Fruit fly (Drosophila melanogaster) whole organism, embryonic: ENCODE measurements around the gene Tango2.
A peak's percentile ranks its signal among the peaks of the same experiment; 100 is the strongest.

Experiments used
- B-H2 ChIP-seq: fragments of 200-800 bp; sonication (Bioruptor generic); optimal IDR thresholded peaks from 2 replicates; lab custom pipeline; 2018; ENCODE audit warnings: missing biosample characterization, mild to moderate bottlenecking, missing genetic modification characterization
- Bdp1 ChIP-seq: fragments of 200-800 bp; sonication (Bioruptor generic); optimal IDR thresholded peaks from 3 replicates; lab custom pipeline; 2016; ENCODE audit warnings: missing biosample characterization, missing genetic modification characterization
- Blimp-1 ChIP-seq: fragments of 200-800 bp; sonication (Bioruptor generic); optimal IDR thresholded peaks from 3 replicates; lab custom pipeline; 2018; ENCODE audit warnings: missing biosample characterization, missing genetic modification characterization, mild to moderate bottlenecking, moderate library complexity, missing genetic modification reagents
- CG10209 ChIP-seq: fragments of 200-800 bp; sonication (Bioruptor generic); optimal IDR thresholded peaks from 3 replicates; lab custom pipeline; 2017; ENCODE audit warnings: missing biosample characterization, mild to moderate bottlenecking, missing genetic modification characterization, missing genetic modification reagents
- CG10462 ChIP-seq: fragments of 200-800 bp; sonication (Bioruptor generic); optimal IDR thresholded peaks from 2 replicates; lab custom pipeline; 2016; ENCODE audit warnings: missing biosample characterization, missing genetic modification characterization
- CG10543 ChIP-seq: fragments of 200-800 bp; sonication (Bioruptor generic); optimal IDR thresholded peaks from 3 replicates; lab custom pipeline; 2017; ENCODE audit warnings: missing biosample characterization, mild to moderate bottlenecking, missing genetic modification characterization, moderate library complexity
- CG12071 ChIP-seq: fragments of 200-800 bp; sonication (Bioruptor generic); optimal IDR thresholded peaks from 3 replicates; lab custom pipeline; 2018; ENCODE audit warnings: missing biosample characterization, mild to moderate bottlenecking, missing genetic modification characterization
- CG1233 ChIP-seq: fragments of 200-800 bp; sonication (Bioruptor generic); optimal IDR thresholded peaks from 4 replicates; lab custom pipeline; 2018; ENCODE audit warnings: missing biosample characterization, mild to moderate bottlenecking, missing genetic modification characterization
- CG12391 ChIP-seq: fragments of 200-800 bp; sonication (Bioruptor generic); optimal IDR thresholded peaks from 3 replicates; lab custom pipeline; 2018; ENCODE audit warnings: missing biosample characterization, mild to moderate bottlenecking, missing genetic modification characterization, moderate library complexity
- CG14014 ChIP-seq: fragments of 200-800 bp; sonication (Bioruptor generic); IDR thresholded peaks from 2 replicates; pipeline ENCODE4 v1.3.6; 2022; ENCODE audit warnings: missing biosample characterization, missing genetic modification characterization
- CG15601 ChIP-seq: fragments of 200-800 bp; sonication (Bioruptor generic); optimal IDR thresholded peaks from 3 replicates; lab custom pipeline; 2019; ENCODE audit warnings: missing biosample characterization, mild to moderate bottlenecking, missing genetic modification characterization, moderate library complexity
- CG17802 ChIP-seq: fragments of 200-800 bp; sonication (Bioruptor generic); optimal IDR thresholded peaks from 2 replicates; lab custom pipeline; 2018; ENCODE audit warnings: missing biosample characterization, mild to moderate bottlenecking, missing genetic modification characterization, moderate library complexity
- CG2120 ChIP-seq: fragments of 200-800 bp; sonication (Bioruptor generic); optimal IDR thresholded peaks from 3 replicates; lab custom pipeline; 2016; ENCODE audit warnings: missing biosample characterization, missing genetic modification characterization
- CG4404 ChIP-seq: fragments of 200-800 bp; sonication (Bioruptor generic); IDR thresholded peaks from 2 replicates; pipeline ENCODE4 v1.3.6; 2022; ENCODE audit warnings: missing biosample characterization, missing genetic modification characterization
- CG4424 ChIP-seq: fragments of 200-800 bp; sonication (Bioruptor generic); optimal IDR thresholded peaks from 3 replicates; lab custom pipeline; 2016; ENCODE audit warnings: missing biosample characterization, missing genetic modification characterization
- CG5180 ChIP-seq: fragments of 200-800 bp; sonication (Bioruptor generic); optimal IDR thresholded peaks from 3 replicates; lab custom pipeline; 2017; ENCODE audit warnings: missing biosample characterization, missing genetic modification characterization, mild to moderate bottlenecking, moderate library complexity, missing genetic modification reagents
- CG5953 ChIP-seq: fragments of 200-800 bp; sonication (Bioruptor generic); IDR thresholded peaks from 2 replicates; pipeline ENCODE4 v1.3.6; 2022; ENCODE audit warnings: missing biosample characterization, missing genetic modification characterization
- CG6683 ChIP-seq: fragments of 200-800 bp; sonication (Bioruptor generic); optimal IDR thresholded peaks from 2 replicates; lab custom pipeline; 2017; ENCODE audit warnings: missing biosample characterization, mild to moderate bottlenecking, missing genetic modification characterization, missing genetic modification reagents
- CG7357 ChIP-seq: fragments of 200-800 bp; sonication (Bioruptor generic); IDR thresholded peaks from 3 replicates; pipeline ENCODE4 v1.3.6; 2022; ENCODE audit warnings: missing biosample characterization, missing genetic modification characterization
- CG7372 ChIP-seq: fragments of 200-800 bp; sonication (Bioruptor generic); IDR thresholded peaks from 2 replicates; pipeline ENCODE4 v1.3.6; 2022; ENCODE audit warnings: missing biosample characterization, missing genetic modification characterization
- CG7987 ChIP-seq: fragments of 200-800 bp; sonication (Bioruptor generic); optimal IDR thresholded peaks from 2 replicates; lab custom pipeline; 2018; ENCODE audit warnings: missing biosample characterization, mild to moderate bottlenecking, missing genetic modification characterization, moderate library complexity
- CG9609 ChIP-seq: fragments of 200-800 bp; sonication (Bioruptor generic); optimal IDR thresholded peaks from 3 replicates; lab custom pipeline; 2016; ENCODE audit warnings: missing biosample characterization, missing genetic modification characterization
- Drgx ChIP-seq: fragments of 200-800 bp; sonication (Bioruptor generic); IDR thresholded peaks from 2 replicates; pipeline ENCODE4 v1.3.6; 2022; ENCODE audit warnings: missing biosample characterization, missing genetic modification characterization
- E2f1 ChIP-seq: fragments of 200-800 bp; sonication (Bioruptor generic); IDR thresholded peaks from 2 replicates; pipeline ENCODE4 v1.3.6; 2022; ENCODE audit warnings: missing biosample characterization, missing genetic modification characterization
- Hmr ChIP-seq: fragments of 200-800 bp; sonication (Bioruptor generic); optimal IDR thresholded peaks from 3 replicates; lab custom pipeline; 2017; ENCODE audit warnings: mild to moderate bottlenecking, missing biosample characterization, missing genetic modification reagents, missing genetic modification characterization
- Myb ChIP-seq: fragments of 200-800 bp; sonication (Bioruptor generic); optimal IDR thresholded peaks from 2 replicates; lab custom pipeline; 2016; ENCODE audit warnings: missing biosample characterization, missing genetic modification characterization
- Nf-YB ChIP-seq: fragments of 200-800 bp; sonication (Bioruptor generic); optimal IDR thresholded peaks from 3 replicates; lab custom pipeline; 2019; ENCODE audit warnings: missing biosample characterization, mild to moderate bottlenecking, missing genetic modification characterization, moderate library complexity
- PHDP ChIP-seq: fragments of 200-800 bp; sonication (Bioruptor generic); optimal IDR thresholded peaks from 3 replicates; lab custom pipeline; 2018; ENCODE audit warnings: missing biosample characterization, mild to moderate bottlenecking, missing genetic modification characterization, moderate library complexity
- Sox102F ChIP-seq: fragments of 200-800 bp; sonication (Bioruptor generic); optimal IDR thresholded peaks from 2 replicates; lab custom pipeline; 2018; ENCODE audit warnings: missing biosample characterization, mild to moderate bottlenecking, missing genetic modification characterization, moderate library complexity
- caup ChIP-seq: fragments of 200-800 bp; sonication (Bioruptor generic); optimal IDR thresholded peaks from 3 replicates; lab custom pipeline; 2017; ENCODE audit warnings: missing biosample characterization, mild to moderate bottlenecking, missing genetic modification characterization, moderate library complexity; ENCODE audit not compliant: severe bottlenecking
- chn ChIP-seq: fragments of 200-800 bp; sonication (Bioruptor generic); optimal IDR thresholded peaks from 2 replicates; lab custom pipeline; 2016; ENCODE audit warnings: missing biosample characterization, missing genetic modification characterization
- fd64A ChIP-seq: fragments of 200-800 bp; sonication (Bioruptor generic); optimal IDR thresholded peaks from 3 replicates; lab custom pipeline; 2018; ENCODE audit warnings: missing biosample characterization, mild to moderate bottlenecking, missing genetic modification characterization
- gem ChIP-seq: fragments of 200-800 bp; sonication (Bioruptor generic); optimal IDR thresholded peaks from 2 replicates; lab custom pipeline; 2019; ENCODE audit warnings: missing biosample characterization, mild to moderate bottlenecking, missing genetic modification characterization, moderate library complexity
- hkb ChIP-seq, 2 experiments: fragments of 200-800 bp in 1 of 2; fragments of >200 bp in 1 of 2; sonication (Bioruptor generic) in 1 of 2; IDR thresholded peaks in 1 of 2; optimal IDR thresholded peaks in 1 of 2; 2 replicates each; pipeline versions ENCODE4 v1.3.6 to Lab custom; 2017 to 2022; ENCODE audit warnings: missing biosample characterization in 1 of 2, missing genetic modification characterization in 1 of 2
- hth ChIP-seq: fragments of >200 bp; optimal IDR thresholded peaks from 2 replicates; lab custom pipeline; 2017; ENCODE audit warnings: inconsistent platforms
- ind ChIP-seq: fragments of 200-800 bp; sonication (Bioruptor generic); optimal IDR thresholded peaks from 3 replicates; lab custom pipeline; 2016; ENCODE audit warnings: missing biosample characterization, missing genetic modification characterization
- kni ChIP-seq: fragments of 200-800 bp; sonication (Bioruptor generic); optimal IDR thresholded peaks from 3 replicates; lab custom pipeline; 2017; ENCODE audit warnings: mild to moderate bottlenecking, missing biosample characterization, missing genetic modification reagents, missing genetic modification characterization
- lbe ChIP-seq: fragments of 200-800 bp; sonication (Bioruptor generic); optimal IDR thresholded peaks from 2 replicates; lab custom pipeline; 2016; ENCODE audit warnings: missing biosample characterization, mild to moderate bottlenecking, missing genetic modification characterization
- lmd ChIP-seq: fragments of 200-800 bp; sonication (Bioruptor generic); IDR thresholded peaks from 2 replicates; pipeline ENCODE4 v1.3.6; 2022; ENCODE audit warnings: missing biosample characterization, missing genetic modification characterization
- odd ChIP-seq: fragments of 200-800 bp; sonication (Bioruptor generic); optimal IDR thresholded peaks from 2 replicates; lab custom pipeline; 2017; ENCODE audit warnings: missing biosample characterization, mild to moderate bottlenecking, missing genetic modification characterization
- p53 ChIP-seq: fragments of 200-800 bp; sonication (Bioruptor generic); optimal IDR thresholded peaks from 2 replicates; lab custom pipeline; 2016; ENCODE audit warnings: missing biosample characterization, missing genetic modification characterization
- pb ChIP-seq: fragments of 200-800 bp; sonication (Bioruptor generic); optimal IDR thresholded peaks from 3 replicates; lab custom pipeline; 2016; ENCODE audit warnings: missing biosample characterization, missing genetic modification characterization
- scrt ChIP-seq: fragments of 200-800 bp; sonication (Bioruptor generic); optimal IDR thresholded peaks from 2 replicates; lab custom pipeline; 2018; ENCODE audit warnings: missing biosample characterization, mild to moderate bottlenecking, missing genetic modification characterization, moderate library complexity
- sens ChIP-seq: fragments of 200-800 bp; sonication (Bioruptor generic); peaks from one replicate; lab custom pipeline; 2016; ENCODE audit warnings: missing biosample characterization, missing genetic modification characterization
- sob ChIP-seq: fragments of 200-800 bp; sonication (Bioruptor generic); IDR thresholded peaks from 2 replicates; pipeline ENCODE4 v1.3.6; 2022; ENCODE audit warnings: missing biosample characterization, missing genetic modification characterization
- tgo ChIP-seq: fragments of 200-800 bp; sonication (Bioruptor generic); IDR thresholded peaks from 3 replicates; pipeline ENCODE4 v1.3.6; 2022; ENCODE audit warnings: missing biosample characterization, missing genetic modification characterization
- tio ChIP-seq: fragments of 200-800 bp; sonication (Bioruptor generic); optimal IDR thresholded peaks from 2 replicates; lab custom pipeline; 2017; ENCODE audit warnings: missing biosample characterization, missing genetic modification characterization, inconsistent platforms

The Tango2 gene

DNA sequence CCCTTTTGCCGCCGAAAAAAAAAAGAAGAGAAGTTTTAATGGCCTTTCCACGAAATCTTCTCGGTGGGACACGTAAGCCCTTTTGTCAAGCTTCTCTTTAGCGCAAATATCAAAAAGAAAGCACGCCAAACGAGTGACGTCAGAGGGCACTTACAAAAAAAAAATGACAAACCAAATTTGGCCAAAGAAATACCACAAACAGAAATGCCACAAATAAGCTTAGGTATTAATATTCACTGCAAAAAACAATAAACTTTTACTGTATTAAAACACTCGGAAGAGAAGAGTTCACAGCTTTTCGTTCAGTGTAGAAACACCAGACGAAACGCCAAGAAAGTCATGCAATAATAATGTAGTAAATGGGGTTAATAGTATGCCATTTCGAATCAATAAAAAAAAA, 48.7 kb upstream of the Tango2 start (continued):
- no peak for TF ChIP-seq CG4404 (GFP tag; lab: Robert Waterston, UW)
- no peak for TF ChIP-seq CG17802 (tag; lab: Kevin White, UChicago)
- TF ChIP-seq tgo (GFP tag; lab: Robert Waterston, UW), result peak; percentile 48
- peak; percentile 39; the same call in 1 of the 2 replicates for TF ChIP-seq lmd
- TF ChIP-seq tio (GFP tag; lab: Kevin White, UChicago), result no peak
- TF ChIP-seq Nf-YB (GFP tag; lab: Kevin White, UChicago), result no peak
- TF ChIP-seq chn (GFP tag; lab: Kevin White, UChicago), result no peak
- TF ChIP-seq, all 482 proteins: peak for 81

DNA sequence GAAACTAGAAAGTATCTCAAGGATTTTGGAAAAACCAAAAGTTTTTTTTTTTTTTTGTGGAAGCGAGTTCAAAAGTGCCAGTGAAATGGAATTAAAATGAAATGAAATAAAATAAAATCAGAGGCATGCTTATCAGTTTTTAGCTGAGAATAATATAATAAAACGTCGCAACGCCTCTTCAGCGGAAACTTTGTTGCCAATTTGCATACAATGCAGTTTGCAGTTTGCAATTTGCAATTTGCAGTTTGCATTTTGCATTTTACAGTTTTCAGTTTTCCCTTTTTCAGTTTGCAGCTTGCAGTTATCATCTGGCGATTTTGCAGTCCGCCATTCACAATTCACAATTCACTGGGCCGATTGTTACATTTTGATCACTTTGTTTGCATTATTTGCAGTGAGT, 47.9 kb upstream of the Tango2 start:
- TF ChIP-seq p53 (GFP tag; lab: Kevin White, UChicago) (no peak), sens (GFP tag; lab: Kevin White, UChicago) (peak; percentile 1), CG9609 (GFP tag; lab: Kevin White, UChicago) (no peak)

DNA sequence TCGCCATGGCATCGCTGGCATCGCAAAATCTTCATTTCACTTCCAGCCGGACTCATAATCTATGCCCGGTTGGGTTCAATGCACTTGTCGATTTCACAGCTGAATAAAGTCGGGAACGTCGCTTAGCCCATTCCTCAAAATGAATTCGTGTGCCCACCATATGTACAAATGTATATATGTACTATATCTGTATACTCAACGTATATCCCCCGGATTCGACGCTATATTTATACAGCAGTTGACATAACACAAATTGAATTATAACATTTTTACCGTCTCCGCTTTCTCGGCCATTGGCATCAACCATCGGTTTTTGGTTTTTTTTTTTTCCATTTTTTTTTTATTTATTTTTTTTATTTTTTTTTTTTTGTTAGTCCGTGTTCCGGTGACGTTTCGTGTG, 46.5 kb upstream of the Tango2 start:
- TF ChIP-seq E2f1 (GFP tag; lab: Robert Waterston, UW) (no peak), ind (no peak), pb (GFP tag; lab: Kevin White, UChicago) (no peak), CG12071 (peak; percentile 40), Drgx (GFP tag; lab: Robert Waterston, UW) (no peak), CG10209 (GFP tag; lab: Kevin White, UChicago) (peak; percentile 21), sob (GFP tag; lab: Robert Waterston, UW) (0 out of 2 replicates have a peak, but pooled peaks have one; percentile 25), lbe (peak; percentile 50), Sox102F (GFP tag; lab: Kevin White, UChicago) (peak; percentile 6), CG12391 (tag; lab: Kevin White, UChicago) (no peak), Myb (GFP tag; lab: Kevin White, UChicago) (no peak), kni (GFP tag; lab: Kevin White, UChicago) (peak; percentile 45), CG14014 (GFP tag; lab: Robert Waterston, UW) (peak; percentile 56; the same call in 1 of the 2 replicates), hth (lab: Kevin White, UChicago) (no peak), B-H2 (GFP tag; lab: Kevin White, UChicago) (peak; percentile 15), Bdp1 (GFP tag; lab: Kevin White, UChicago) (peak; percentile 1), Hmr (GFP tag; lab: Kevin White, UChicago) (peak; percentile 52), Blimp-1 (GFP tag; lab: Kevin White, UChicago) (peak; percentile 32), CG7372 (no peak), CG7987 (GFP tag; lab: Kevin White, UChicago) (peak; percentile 5), CG10543 (GFP tag; lab: Kevin White, UChicago) (peak; percentile 44), CG1233 (GFP tag; lab: Kevin White, UChicago) (peak; percentile 6), CG2120 (GFP tag; lab: Kevin White, UChicago) (peak; percentile 10), odd (GFP tag; lab: Kevin White, UChicago) (peak; percentile 7), CG5180 (peak; percentile 10), CG5953 (GFP tag; lab: Robert Waterston, UW) (0 out of 2 replicates have a peak, but pooled peaks have one; percentile 13), CG7357 (GFP tag; lab: Robert Waterston, UW) (no peak), scrt (peak; percentile 1), gem (tag; lab: Kevin White, UChicago) (peak; percentile 18), CG10462 (GFP tag; lab: Kevin White, UChicago) (no peak), fd64A (GFP tag; lab: Kevin White, UChicago) (peak; percentile 14), CG4424 (GFP tag; lab: Kevin White, UChicago) (peak; percentile 0), CG15601 (tag; lab: Kevin White, UChicago) (peak; percentile 37), hkb (optimal IDR thresholded peaks at IDR 0.05; lab: Kevin White, UChicago) (no peak), hkb (GFP tag; IDR thresholded peaks at IDR 0.05; lab: Robert Waterston, UW) (0 out of 2 replicates have a peak, but pooled peaks have one; percentile 28), PHDP (tag; lab: Kevin White, UChicago) (peak; percentile 17), CG6683 (GFP tag; lab: Kevin White, UChicago) (peak; percentile 13), caup (GFP tag; lab: Kevin White, UChicago) (peak; percentile 33)
